Worm (Caenorhabditis elegans) whole organism, L4 larva: ENCODE results near the gene T26H5.4.
A peak's percentile ranks its signal among the peaks of the same experiment; 100 is the strongest.

Experiments used
- Y105C5A.15 ChIP-seq: fragments of 200-800 bp; sonication (Bioruptor generic); IDR thresholded peaks from 2 replicates; pipeline ENCODE4 v1.3.6; 2022; ENCODE audit warnings: missing genetic modification characterization, missing compliant biosample characterization
- Y5F2A.4 ChIP-seq: fragments of 200-800 bp; sonication (Bioruptor generic); optimal IDR thresholded peaks from 2 replicates; lab custom pipeline; 2018; ENCODE audit warnings: mild to moderate bottlenecking, missing genetic modification characterization, missing compliant biosample characterization
- ZK337.2 ChIP-seq: fragments of 200-800 bp; sonication (Bioruptor generic); IDR thresholded peaks from 2 replicates; pipeline ENCODE4 v1.3.6; 2022; ENCODE audit warnings: missing genetic modification reagents, missing genetic modification characterization, missing compliant biosample characterization
- aha-1 ChIP-seq: fragments of 150-350 bp; peaks from one replicate; lab custom pipeline; 2014; ENCODE audit warnings: missing biosample characterization, missing genetic modification characterization
- arid-1 ChIP-seq: fragments of 200-800 bp; sonication (Bioruptor generic); conservative IDR thresholded peaks from 2 replicates; pipeline ENCODE4 v1.3.6; 2022; ENCODE audit warnings: missing genetic modification reagents, missing genetic modification characterization, missing compliant biosample characterization
- attf-4 ChIP-seq: sonication (generic microtip); optimal IDR thresholded peaks from 3 replicates; lab custom pipeline; 2017; ENCODE audit warnings: missing biosample characterization, missing genetic modification characterization
- ceh-28 ChIP-seq: fragments of 150-350 bp; optimal IDR thresholded peaks from 2 replicates; lab custom pipeline; 2014; ENCODE audit warnings: missing biosample characterization, missing genetic modification reagents, missing genetic modification characterization
- ceh-32 ChIP-seq: sonication (generic microtip); optimal IDR thresholded peaks from 2 replicates; lab custom pipeline; 2016; ENCODE audit warnings: mild to moderate bottlenecking, missing genetic modification characterization, missing compliant biosample characterization; ENCODE audit not compliant: poor library complexity
- ceh-44 ChIP-seq: fragments of 200-800 bp; sonication (Bioruptor generic); IDR thresholded peaks from 2 replicates; pipeline ENCODE4 v1.3.6; 2022; ENCODE audit warnings: missing genetic modification reagents, missing genetic modification characterization, missing compliant biosample characterization
- cey-2 ChIP-seq: sonication (generic microtip); optimal IDR thresholded peaks from 3 replicates; lab custom pipeline; 2017; ENCODE audit warnings: missing genetic modification characterization, mild to moderate bottlenecking, missing compliant biosample characterization, antibody characterized with exemption, borderline replicate concordance; ENCODE audit not compliant: insufficient read depth
- daf-12 ChIP-seq: fragments of 150-350 bp; optimal IDR thresholded peaks from 2 replicates; lab custom pipeline; 2014; ENCODE audit warnings: missing biosample characterization, missing genetic modification reagents, missing genetic modification characterization
- daf-16 ChIP-seq, 3 experiments: sonication (generic microtip); optimal IDR thresholded peaks; 2 replicates each; lab custom pipeline; 2016 to 2017; ENCODE audit warnings: missing genetic modification characterization in 3 of 3, missing genetic modification reagents in 3 of 3, mild to moderate bottlenecking in 2 of 3, missing compliant biosample characterization in 2 of 3, missing biosample characterization in 1 of 3, moderate library complexity in 1 of 3
- daf-8 ChIP-seq: fragments of 200-800 bp; sonication (Bioruptor generic); IDR thresholded peaks from 2 replicates; pipeline ENCODE4 v1.3.6; 2022; ENCODE audit warnings: missing genetic modification characterization, missing compliant biosample characterization
- dmd-8 ChIP-seq: fragments of 200-800 bp; sonication (Bioruptor generic); IDR thresholded peaks from 2 replicates; pipeline ENCODE4 v1.3.6; 2022; ENCODE audit warnings: missing genetic modification characterization, missing compliant biosample characterization
- dve-1 ChIP-seq: sonication (generic microtip); optimal IDR thresholded peaks from 2 replicates; lab custom pipeline; 2017; ENCODE audit warnings: antibody characterized with exemption, mild to moderate bottlenecking, missing genetic modification characterization, missing compliant biosample characterization; ENCODE audit not compliant: insufficient read depth
- egl-27 ChIP-seq: sonication (generic microtip); optimal IDR thresholded peaks from 3 replicates; lab custom pipeline; 2017; ENCODE audit warnings: missing biosample characterization, missing genetic modification reagents, missing genetic modification characterization
- egl-43 ChIP-seq: fragments of 200-800 bp; sonication (Bioruptor generic); IDR thresholded peaks from 2 replicates; pipeline ENCODE4 v1.3.6; 2022; ENCODE audit warnings: missing genetic modification reagents, missing genetic modification characterization, missing compliant biosample characterization
- hlh-11 ChIP-seq: fragments of 200-800 bp; sonication (Bioruptor generic); optimal IDR thresholded peaks from 2 replicates; lab custom pipeline; 2018; ENCODE audit warnings: mild to moderate bottlenecking, missing genetic modification characterization, missing compliant biosample characterization
- hlh-30 ChIP-seq: sonication (generic microtip); optimal IDR thresholded peaks from 2 replicates; lab custom pipeline; 2017; ENCODE audit warnings: antibody characterized with exemption, mild to moderate bottlenecking, missing genetic modification characterization, missing compliant biosample characterization; ENCODE audit not compliant: insufficient read depth
- lin-13 ChIP-seq: fragments of 150-350 bp; optimal IDR thresholded peaks from 2 replicates; lab custom pipeline; 2014; ENCODE audit warnings: missing biosample characterization, missing genetic modification reagents, missing genetic modification characterization
- lin-29 ChIP-seq: fragments of 200-800 bp; sonication (Bioruptor generic); IDR thresholded peaks from 2 replicates; pipeline ENCODE4 v1.3.6; 2022; ENCODE audit warnings: missing genetic modification reagents, missing genetic modification characterization, missing compliant biosample characterization
- lin-39 ChIP-seq: fragments of 150-350 bp; optimal IDR thresholded peaks from 2 replicates; lab custom pipeline; 2014; ENCODE audit warnings: missing biosample characterization, missing genetic modification reagents, missing genetic modification characterization
- mdt-29 ChIP-seq: fragments of 200-800 bp; sonication (Bioruptor generic); IDR thresholded peaks from 2 replicates; pipeline ENCODE4 v1.3.6; 2022; ENCODE audit warnings: missing genetic modification reagents, missing genetic modification characterization, missing compliant biosample characterization
- mes-2 ChIP-seq: sonication (generic microtip); optimal IDR thresholded peaks from 2 replicates; lab custom pipeline; 2016; ENCODE audit warnings: missing genotype, mild to moderate bottlenecking, missing genetic modification characterization, missing compliant biosample characterization; ENCODE audit not compliant: poor library complexity, severe bottlenecking
- mxl-2 ChIP-seq: fragments of 200-800 bp; sonication (Bioruptor generic); conservative IDR thresholded peaks from 2 replicates; pipeline ENCODE4 v1.3.6; 2022; ENCODE audit warnings: missing genetic modification reagents, missing genetic modification characterization, missing compliant biosample characterization
- nhr-102 ChIP-seq: sonication (generic microtip); optimal IDR thresholded peaks from 2 replicates; lab custom pipeline; 2016; ENCODE audit warnings: mild to moderate bottlenecking, missing genetic modification characterization, moderate library complexity, missing compliant biosample characterization
- nhr-111 ChIP-seq: fragments of 200-800 bp; sonication (Bioruptor generic); optimal IDR thresholded peaks from 2 replicates; lab custom pipeline; 2018; ENCODE audit warnings: mild to moderate bottlenecking, missing genetic modification characterization, missing compliant biosample characterization
- nhr-28 ChIP-seq: fragments of 150-350 bp; optimal IDR thresholded peaks from 2 replicates; lab custom pipeline; 2014; ENCODE audit warnings: missing biosample characterization, missing genetic modification characterization
- nhr-6 ChIP-seq: fragments of 150-350 bp; optimal IDR thresholded peaks from 2 replicates; lab custom pipeline; 2014; ENCODE audit warnings: missing biosample characterization, missing genetic modification characterization
- nhr-77 ChIP-seq: fragments of 150-350 bp; optimal IDR thresholded peaks from 2 replicates; lab custom pipeline; 2014; ENCODE audit warnings: missing biosample characterization, missing genetic modification characterization
- php-3 ChIP-seq: fragments of 200-800 bp; sonication (Bioruptor generic); IDR thresholded peaks from 2 replicates; pipeline ENCODE4 v1.3.6; 2022; ENCODE audit warnings: missing genetic modification reagents, missing genetic modification characterization, missing compliant biosample characterization
- pqm-1 ChIP-seq: sonication (generic microtip); optimal IDR thresholded peaks from 2 replicates; lab custom pipeline; 2017; ENCODE audit warnings: missing biosample characterization, missing genetic modification characterization
- rbr-2 ChIP-seq: sonication (generic microtip); optimal IDR thresholded peaks from 2 replicates; lab custom pipeline; 2016; ENCODE audit warnings: missing genotype, missing genetic modification characterization, missing compliant biosample characterization
- sdz-12 ChIP-seq: fragments of 200-800 bp; sonication (Bioruptor generic); optimal IDR thresholded peaks from 2 replicates; lab custom pipeline; 2018; ENCODE audit warnings: mild to moderate bottlenecking, missing genetic modification characterization, missing compliant biosample characterization
- set-16 ChIP-seq: fragments of 200-800 bp; sonication (Bioruptor generic); IDR thresholded peaks from 2 replicates; pipeline ENCODE4 v1.3.6; 2022; ENCODE audit warnings: missing genetic modification reagents, missing genetic modification characterization, missing compliant biosample characterization
- skn-1 ChIP-seq: fragments of 150-350 bp; optimal IDR thresholded peaks from 2 replicates; lab custom pipeline; 2014; ENCODE audit warnings: missing biosample characterization, missing genetic modification characterization
- spr-1 ChIP-seq: sonication (generic microtip); optimal IDR thresholded peaks from 2 replicates; lab custom pipeline; 2016; ENCODE audit warnings: mild to moderate bottlenecking, missing genetic modification characterization, missing compliant biosample characterization
- tag-97 ChIP-seq: fragments of 200-800 bp; sonication (Bioruptor generic); IDR thresholded peaks from 2 replicates; pipeline ENCODE4 v1.3.6; 2022; ENCODE audit warnings: missing genetic modification characterization, missing compliant biosample characterization
- unc-39 ChIP-seq: sonication (generic microtip); optimal IDR thresholded peaks from 2 replicates; lab custom pipeline; 2017; ENCODE audit warnings: missing biosample characterization, missing genetic modification characterization

Gene T26H5.4

ce11 chrV:15436133-15436532 is 12.4 kb downstream of the T26H5.4 start (continued):
- TF ChIP-seq set-16 (GFP tag; lab: Robert Waterston, UW) = no peak
- TF ChIP-seq nhr-77 (tag; lab: Kevin White, UChicago) = peak; percentile 10
- TF ChIP-seq nhr-102 = no peak
- TF ChIP-seq ceh-44 (GFP tag; lab: Robert Waterston, UW) = no peak
- TF ChIP-seq daf-8 = no peak
- no peak for TF ChIP-seq Y5F2A.4 (GFP tag; lab: Kevin White, UChicago)
- TF ChIP-seq lin-29 (GFP tag; lab: Robert Waterston, UW) = no peak
- no peak for TF ChIP-seq mes-2 (tag; lab: Kevin White, UChicago)
- no peak for TF ChIP-seq sdz-12
- no peak for TF ChIP-seq daf-16 (GFP tag; optimal IDR thresholded peaks at IDR 0.05; lab: Kevin White, UChicago)
- peak; percentile 71 for TF ChIP-seq daf-16 (tag; optimal IDR thresholded peaks at IDR 0.05; lab: Kevin White, UChicago)
- no peak for TF ChIP-seq rbr-2
- TF ChIP-seq nhr-111 (GFP tag; lab: Kevin White, UChicago) = no peak
- no peak for TF ChIP-seq hlh-30 (tag; lab: Kevin White, UChicago)
- TF ChIP-seq ceh-32 (tag; lab: Kevin White, UChicago) = no peak
- no peak for TF ChIP-seq egl-43 (GFP tag; lab: Robert Waterston, UW)
- peak; percentile 66 for TF ChIP-seq nhr-6 (tag; lab: Kevin White, UChicago)
- TF ChIP-seq php-3 = no peak
- no peak for TF ChIP-seq spr-1 (tag; lab: Kevin White, UChicago)

ce11 chrV:15434647-15435046 is 13.9 kb downstream of the T26H5.4 start:
- TF ChIP-seq unc-39 (tag; lab: Kevin White, UChicago) (no peak), dve-1 (tag; lab: Kevin White, UChicago) (no peak), pqm-1 (tag; lab: Kevin White, UChicago) (peak; percentile 57), lin-13 (GFP tag; lab: Kevin White, UChicago) (no peak), daf-16 (GFP tag; optimal IDR thresholded peaks at IDR 0.05; lab: Kevin White, UChicago) (no peak), daf-16 (tag; optimal IDR thresholded peaks at IDR 0.05; lab: Kevin White, UChicago) (peak; percentile 53)

ce11 chrV:15433654-15434053 is 14.8 kb downstream of the T26H5.4 start:
- TF ChIP-seq aha-1 (peak; percentile 38), mxl-2 (peak; percentile 56; the same call in 1 of the 2 replicates)
- TF ChIP-seq, all 104 proteins: peak for 2; not testable (repeated sequence) for 102

ce11 chrV:15432457-15432856 is 16.0 kb downstream of the T26H5.4 start, which contains the start of gene T26H5.8:
T26H5.8 (minus strand) TSS chrV:15432726.
- TF ChIP-seq nhr-28 (tag; lab: Kevin White, UChicago) = peak; percentile 80
- no peak for TF ChIP-seq ceh-44 (GFP tag; lab: Robert Waterston, UW)
- peak; percentile 92 for TF ChIP-seq pqm-1 (tag; lab: Kevin White, UChicago)
- TF ChIP-seq aha-1 = peak; percentile 17
- TF ChIP-seq dve-1 (tag; lab: Kevin White, UChicago) = peak; percentile 26
- TF ChIP-seq daf-16 (GFP tag; optimal IDR thresholded peaks at IDR 0.05; lab: Kevin White, UChicago) = no peak
- TF ChIP-seq daf-16 (tag; optimal IDR thresholded peaks at IDR 0.05; lab: Kevin White, UChicago) = peak; percentile 97

ce11 chrV:15431322-15432052 is 17.0 kb downstream of the T26H5.4 start:
- TF ChIP-seq tag-97 (GFP tag; lab: Robert Waterston, UW) = 0 out of 2 replicates have a peak, but pooled peaks have one; percentile 35
- TF ChIP-seq lin-39 (tag; lab: Kevin White, UChicago) = peak; percentile 33
- no peak for TF ChIP-seq daf-12 (tag; lab: Kevin White, UChicago)
- no peak for TF ChIP-seq hlh-11 (tag; lab: Kevin White, UChicago)
- TF ChIP-seq cey-2 (tag; lab: Kevin White, UChicago) = no peak
- TF ChIP-seq daf-16 (GFP tag; optimal IDR thresholded peaks at IDR 0.05; lab: Kevin White, UChicago) = no peak
- no peak for TF ChIP-seq daf-16 (tag; optimal IDR thresholded peaks at IDR 0.05; lab: Kevin White, UChicago)
- TF ChIP-seq dve-1 (tag; lab: Kevin White, UChicago) = no peak
- no peak for TF ChIP-seq arid-1
- no peak for TF ChIP-seq daf-8
- no peak for TF ChIP-seq dmd-8 (GFP tag; lab: Robert Waterston, UW)
- no peak for TF ChIP-seq attf-4 (tag; lab: Kevin White, UChicago)
- TF ChIP-seq aha-1 = no peak
- TF ChIP-seq skn-1 (tag; lab: Kevin White, UChicago) = no peak
- TF ChIP-seq ZK337.2 (GFP tag; lab: Robert Waterston, UW) = 0 out of 2 replicates have a peak, but pooled peaks have one; percentile 35
- no peak for TF ChIP-seq Y105C5A.15 (GFP tag; lab: Robert Waterston, UW)
- no peak for TF ChIP-seq ceh-32 (tag; lab: Kevin White, UChicago)
- no peak for TF ChIP-seq Y5F2A.4 (GFP tag; lab: Kevin White, UChicago)
- TF ChIP-seq egl-27 (tag; lab: Kevin White, UChicago) = no peak
- no peak for TF ChIP-seq ceh-28 (tag; lab: Kevin White, UChicago)
- no peak for TF ChIP-seq pqm-1 (tag; lab: Kevin White, UChicago)
- no peak for TF ChIP-seq set-16 (GFP tag; lab: Robert Waterston, UW)
- no peak for TF ChIP-seq mdt-29 (GFP tag; lab: Robert Waterston, UW)
